Worm (Caenorhabditis elegans) whole organism, mixed stage, embryonic: Measurements from ENCODE around the gene ard-1.

ENCODE experiments used
- blmp-1 ChIP-seq: fragments of 150-350 bp; optimal IDR thresholded peaks from 2 replicates; lab custom pipeline; 2014; ENCODE audit warnings: missing biosample characterization, missing genetic modification characterization
- elt-3 ChIP-seq: fragments of 150-350 bp; optimal IDR thresholded peaks from 2 replicates; lab custom pipeline; 2014; ENCODE audit warnings: missing biosample characterization, missing genetic modification characterization
- lin-13 ChIP-seq: fragments of 150-350 bp; optimal IDR thresholded peaks from 2 replicates; lab custom pipeline; 2014; ENCODE audit warnings: missing biosample characterization, missing genetic modification characterization
- nhr-237 ChIP-seq: fragments of 150-350 bp; optimal IDR thresholded peaks from 2 replicates; lab custom pipeline; 2014; ENCODE audit warnings: missing biosample characterization, missing genetic modification characterization
- pha-4 ChIP-seq: fragments of 150-350 bp; optimal IDR thresholded peaks from 2 replicates; lab custom pipeline; 2018; ENCODE audit warnings: missing biosample characterization, missing genetic modification reagents, missing genetic modification characterization
- snpc-4 ChIP-seq: fragments of 150-350 bp; optimal IDR thresholded peaks from 2 replicates; lab custom pipeline; 2014; ENCODE audit warnings: missing biosample characterization, missing genetic modification characterization
- unc-39 ChIP-seq: fragments of 150-350 bp; optimal IDR thresholded peaks from 2 replicates; lab custom pipeline; 2014; ENCODE audit warnings: missing biosample characterization, missing genetic modification characterization
- unc-62 ChIP-seq: fragments of 150-350 bp; optimal IDR thresholded peaks from 2 replicates; lab custom pipeline; 2014; ENCODE audit warnings: missing biosample characterization, missing genetic modification reagents, missing genetic modification characterization
- ztf-11 ChIP-seq: fragments of 150-350 bp; optimal IDR thresholded peaks from 2 replicates; lab custom pipeline; 2014; ENCODE audit warnings: missing biosample characterization, missing genetic modification characterization

- TF ChIP-seq snpc-4 (no peak), blmp-1 (tag; lab: Kevin White, UChicago) (no peak), pha-4 (no peak), unc-62 (GFP tag; lab: Kevin White, UChicago) (no peak), elt-3 (no peak), ztf-11 (tag; lab: Kevin White, UChicago) (no peak), nhr-237 (tag; lab: Kevin White, UChicago) (no peak), unc-39 (no peak), lin-13 (no peak)
Measured at ce11 chrIV:11094052-11094451, 37.0 kb upstream of the ard-1 start.
